Worm (Caenorhabditis elegans): ENCODE results near the gene T19H5.7.
A peak's percentile ranks its signal among the peaks of the same experiment; 100 is the strongest.

T19H5.7 gene

ce11 chrII:9485081-9485730 lies 5.3 kb upstream of the T19H5.7 start:
- no peak for TF ChIP-seq nhr-77 (tag; optimal IDR thresholded peaks at IDR 0.05)
- no peak for TF ChIP-seq lin-39 (tag; optimal IDR thresholded peaks at IDR 0.05)
- no peak for TF ChIP-seq ztf-4 (tag; optimal IDR thresholded peaks at IDR 0.05)
- no peak for TF ChIP-seq lsy-2 (tag; optimal IDR thresholded peaks at IDR 0.05)
- peak; percentile 37 for TF ChIP-seq nhr-21 (tag; optimal IDR thresholded peaks at IDR 0.05)
- no peak for TF ChIP-seq crh-2 (tag; optimal IDR thresholded peaks at IDR 0.05)
- no peak for TF ChIP-seq peb-1 (tag; optimal IDR thresholded peaks at IDR 0.05)
- peak; percentile 6 for TF ChIP-seq sma-9 (GFP tag; optimal IDR thresholded peaks at IDR 0.05)
- TF ChIP-seq sma-9 (tag; optimal IDR thresholded peaks at IDR 0.05), result no peak
- TF ChIP-seq nhr-25 (tag; optimal IDR thresholded peaks at IDR 0.05), result no peak
- no peak for TF ChIP-seq mbf-1 (tag; optimal IDR thresholded peaks at IDR 0.05)
- TF ChIP-seq blmp-1 (tag; optimal IDR thresholded peaks at IDR 0.05; ENCODE audit: insufficient read depth), result no peak
- peak; percentile 7 for TF ChIP-seq fos-1 (tag; optimal IDR thresholded peaks at IDR 0.05)
- no peak for TF ChIP-seq gmeb-1 (tag; optimal IDR thresholded peaks at IDR 0.05)
- no peak for TF ChIP-seq snpc-4 (tag; optimal IDR thresholded peaks at IDR 0.05)

ce11 chrII:9483342-9483741 lies 3.4 kb upstream of the T19H5.7 start:
- TF ChIP-seq sma-9 (GFP tag; optimal IDR thresholded peaks at IDR 0.05) (peak; percentile 28), sma-9 (tag; optimal IDR thresholded peaks at IDR 0.05) (no peak), mbf-1 (tag; optimal IDR thresholded peaks at IDR 0.05) (no peak), fos-1 (tag; optimal IDR thresholded peaks at IDR 0.05) (peak; percentile 67)

ce11 chrII:9482529-9482928 lies 2.6 kb upstream of the T19H5.7 start:
- TF ChIP-seq F13H6.1 (tag; optimal IDR thresholded peaks at IDR 0.05) (no peak), alr-1 (tag; optimal IDR thresholded peaks at IDR 0.05) (no peak), ztf-4 (tag; optimal IDR thresholded peaks at IDR 0.05) (no peak), Y55F3AM.14 (GFP tag; optimal IDR thresholded peaks at IDR 0.05) (no peak), ztf-11 (tag; optimal IDR thresholded peaks at IDR 0.05) (no peak), mbf-1 (tag; optimal IDR thresholded peaks at IDR 0.05) (no peak), nhr-21 (tag; optimal IDR thresholded peaks at IDR 0.05) (no peak), sem-4 (tag; optimal IDR thresholded peaks at IDR 0.05) (no peak), gmeb-1 (tag; optimal IDR thresholded peaks at IDR 0.05) (no peak), nhr-77 (tag; optimal IDR thresholded peaks at IDR 0.05) (no peak), nhr-129 (tag; optimal IDR thresholded peaks at IDR 0.05) (no peak)

- TF ChIP-seq nhr-11 (tag; optimal IDR thresholded peaks at IDR 0.05) (no peak), alr-1 (tag; optimal IDR thresholded peaks at IDR 0.05) (no peak), nhr-6 (tag; optimal IDR thresholded peaks at IDR 0.05) (no peak), F13H6.1 (tag; optimal IDR thresholded peaks at IDR 0.05) (peak; percentile 50), crh-2 (tag; optimal IDR thresholded peaks at IDR 0.05) (no peak), nhr-129 (tag; optimal IDR thresholded peaks at IDR 0.05) (peak; percentile 27), ztf-1 (GFP tag; conservative IDR thresholded peaks at IDR 0.05) (no peak), nhr-12 (tag; optimal IDR thresholded peaks at IDR 0.05) (no peak), sma-9 (GFP tag; optimal IDR thresholded peaks at IDR 0.05) (peak; percentile 41), sma-9 (tag; optimal IDR thresholded peaks at IDR 0.05) (no peak), ceh-82 (tag; optimal IDR thresholded peaks at IDR 0.05) (no peak), unc-39 (tag; optimal IDR thresholded peaks at IDR 0.05) (no peak), snpc-4 (tag; optimal IDR thresholded peaks at IDR 0.05) (no peak), egl-27 (tag; optimal IDR thresholded peaks at IDR 0.05) (no peak), aly-2 (tag; optimal IDR thresholded peaks at IDR 0.05) (no peak), nhr-23 (tag; optimal IDR thresholded peaks at IDR 0.05) (no peak)
Observed at ce11 chrII:9481427-9481826, 1.5 kb upstream of the T19H5.7 start.

- no peak for TF ChIP-seq fos-1 (tag; optimal IDR thresholded peaks at IDR 0.05)
- TF ChIP-seq unc-39 (tag; optimal IDR thresholded peaks at IDR 0.05), result no peak
- no peak for TF ChIP-seq unc-55 (GFP tag; optimal IDR thresholded peaks at IDR 0.05)
- no peak for TF ChIP-seq nhr-237 (tag; optimal IDR thresholded peaks at IDR 0.05)
- TF ChIP-seq elt-3 (tag; optimal IDR thresholded peaks at IDR 0.05), result no peak
- no peak for TF ChIP-seq mab-5 (tag; optimal IDR thresholded peaks at IDR 0.05)
- TF ChIP-seq lin-13 (GFP tag; optimal IDR thresholded peaks at IDR 0.05), result no peak
- no peak for TF ChIP-seq gmeb-1 (tag; optimal IDR thresholded peaks at IDR 0.05)
- no peak for TF ChIP-seq nhr-129 (tag; optimal IDR thresholded peaks at IDR 0.05)
Observed at ce11 chrII:9477567-9477966, 2.3 kb downstream of the T19H5.7 start, which contains the start of gene chil-27. TSS of gene chil-27 (plus strand) at chrII:9477867.

Measured in whole organism, L2 larva.